Worm (Caenorhabditis elegans) whole organism, young adult: Measurements from ENCODE around the gene F08D12.2.

Experiments used
- B0261.1 ChIP-seq: sonication (generic microtip); optimal IDR thresholded peaks from 2 replicates; lab custom pipeline; 2016; ENCODE audit warnings: mild to moderate bottlenecking, missing genetic modification characterization, moderate library complexity, missing compliant biosample characterization
- C06A6.2 ChIP-seq: fragments of 200-800 bp; sonication (Bioruptor generic); conservative IDR thresholded peaks from 2 replicates; pipeline ENCODE4 v1.3.6; 2022; ENCODE audit warnings: missing genetic modification characterization, missing compliant biosample characterization
- D2030.7 ChIP-seq: fragments of 200-800 bp; sonication (Bioruptor generic); IDR thresholded peaks from 2 replicates; pipeline ENCODE4 v1.3.6; 2022; ENCODE audit warnings: missing genetic modification reagents, missing genetic modification characterization, missing compliant biosample characterization
- F10E7.11 ChIP-seq: sonication (generic microtip); optimal IDR thresholded peaks from 2 replicates; lab custom pipeline; 2017; ENCODE audit warnings: mild to moderate bottlenecking, missing genetic modification characterization, moderate library complexity, missing compliant biosample characterization
- F22D6.2 ChIP-seq: sonication (generic microtip); optimal IDR thresholded peaks from 2 replicates; lab custom pipeline; 2016; ENCODE audit warnings: mild to moderate bottlenecking, missing genetic modification characterization, missing compliant biosample characterization
- Y53F4B.3 ChIP-seq: fragments of 200-800 bp; sonication (Bioruptor generic); IDR thresholded peaks from 2 replicates; pipeline ENCODE4 v1.3.6; 2022; ENCODE audit warnings: missing genetic modification reagents, missing genetic modification characterization, missing compliant biosample characterization
- Y79H2A.3 ChIP-seq: fragments of 200-800 bp; sonication (Bioruptor generic); conservative IDR thresholded peaks from 2 replicates; pipeline ENCODE4 v1.3.6; 2022; ENCODE audit warnings: missing genetic modification reagents, missing genetic modification characterization, missing compliant biosample characterization
- akir-1 ChIP-seq: fragments of 200-800 bp; sonication (Bioruptor generic); optimal IDR thresholded peaks from 2 replicates; lab custom pipeline; 2018; ENCODE audit warnings: mild to moderate bottlenecking, missing genetic modification characterization, moderate library complexity, missing compliant biosample characterization
- atf-7 ChIP-seq: sonication (generic microtip); optimal IDR thresholded peaks from 2 replicates; lab custom pipeline; 2017; ENCODE audit warnings: mild to moderate bottlenecking, missing genetic modification characterization, missing compliant biosample characterization
- athp-1 ChIP-seq: sonication (generic microtip); optimal IDR thresholded peaks from 2 replicates; lab custom pipeline; 2017; ENCODE audit warnings: mild to moderate bottlenecking, missing genetic modification characterization, missing compliant biosample characterization
- cebp-1 ChIP-seq, 2 experiments: fragments of 200-800 bp in 1 of 2; sonication (Bioruptor generic) in 1 of 2; sonication (generic microtip) in 1 of 2; IDR thresholded peaks in 1 of 2; optimal IDR thresholded peaks in 1 of 2; 2 replicates each; pipeline versions ENCODE4 v1.3.6 to Lab custom; 2017 to 2022; ENCODE audit warnings: missing compliant biosample characterization in 2 of 2, missing genetic modification characterization in 2 of 2, mild to moderate bottlenecking in 1 of 2, missing genetic modification reagents in 1 of 2, moderate library complexity in 1 of 2
- chd-7 ChIP-seq: sonication (generic microtip); optimal IDR thresholded peaks from 2 replicates; lab custom pipeline; 2016; ENCODE audit warnings: mild to moderate bottlenecking, missing genetic modification characterization, moderate library complexity, missing compliant biosample characterization
- dox-1 ChIP-seq: fragments of 200-800 bp; sonication (Bioruptor generic); IDR thresholded peaks from 2 replicates; pipeline ENCODE4 v1.3.6; 2022; ENCODE audit warnings: missing genetic modification reagents, missing genetic modification characterization, missing compliant biosample characterization
- egrh-3 ChIP-seq: fragments of 200-800 bp; sonication (Bioruptor generic); IDR thresholded peaks from 2 replicates; pipeline ENCODE4 v1.3.6; 2022; ENCODE audit warnings: missing genetic modification reagents, missing genetic modification characterization, missing compliant biosample characterization
- ekl-4 ChIP-seq: fragments of 200-800 bp; sonication (Bioruptor generic); IDR thresholded peaks from 2 replicates; pipeline ENCODE4 v1.3.6; 2022; ENCODE audit warnings: missing genetic modification reagents, missing genetic modification characterization, missing compliant biosample characterization
- ets-4 ChIP-seq: fragments of 200-800 bp; sonication (Bioruptor generic); optimal IDR thresholded peaks from 2 replicates; lab custom pipeline; 2018; ENCODE audit warnings: mild to moderate bottlenecking, missing genetic modification characterization, missing compliant biosample characterization
- gei-17 ChIP-seq: fragments of 200-800 bp; sonication (Bioruptor generic); optimal IDR thresholded peaks from 2 replicates; lab custom pipeline; 2018; ENCODE audit warnings: mild to moderate bottlenecking, missing genetic modification characterization, missing compliant biosample characterization
- hmg-1.2 ChIP-seq: fragments of 200-800 bp; sonication (Bioruptor generic); IDR thresholded peaks from 2 replicates; pipeline ENCODE4 v1.3.6; 2022; ENCODE audit warnings: missing genetic modification reagents, missing genetic modification characterization, missing compliant biosample characterization
- let-607 ChIP-seq, 2 experiments: fragments of 200-800 bp in 1 of 2; sonication (Bioruptor generic) in 1 of 2; sonication (generic microtip) in 1 of 2; optimal IDR thresholded peaks; 2 replicates each; lab custom pipeline; 2016 to 2018; ENCODE audit warnings: mild to moderate bottlenecking in 2 of 2, missing compliant biosample characterization in 2 of 2, missing genetic modification characterization in 2 of 2, moderate library complexity in 2 of 2, missing genotype in 1 of 2
- lin-35 ChIP-seq, 3 experiments: fragments of 150-350 bp in 2 of 3; sonication (generic microtip) in 1 of 3; optimal IDR thresholded peaks; 2 replicates each; lab custom pipeline; 2014 to 2018; ENCODE audit warnings: missing biosample characterization in 3 of 3, missing genetic modification characterization in 3 of 3, missing genetic modification reagents in 3 of 3
- lin-40 ChIP-seq: sonication (generic microtip); optimal IDR thresholded peaks from 2 replicates; lab custom pipeline; 2016; ENCODE audit warnings: missing genetic modification characterization, mild to moderate bottlenecking, missing compliant biosample characterization, missing genotype, missing genetic modification reagents
- madf-8 ChIP-seq: fragments of 200-800 bp; sonication (Bioruptor generic); conservative IDR thresholded peaks from 2 replicates; pipeline ENCODE4 v1.3.6; 2022; ENCODE audit warnings: missing genetic modification reagents, missing genetic modification characterization, missing compliant biosample characterization
- mcd-1 ChIP-seq: fragments of 200-800 bp; sonication (Bioruptor generic); IDR thresholded peaks from 2 replicates; pipeline ENCODE4 v1.3.6; 2022; ENCODE audit warnings: missing genetic modification reagents, missing genetic modification characterization, missing compliant biosample characterization
- mxl-1 ChIP-seq: sonication (generic microtip); optimal IDR thresholded peaks from 2 replicates; lab custom pipeline; 2016; ENCODE audit warnings: missing genetic modification characterization, missing compliant biosample characterization
- nfya-1 ChIP-seq: sonication (generic microtip); optimal IDR thresholded peaks from 2 replicates; lab custom pipeline; 2017; ENCODE audit warnings: antibody characterized with exemption, missing compliant biosample characterization, missing genetic modification characterization, borderline replicate concordance; ENCODE audit not compliant: insufficient read depth
- nfyb-1 ChIP-seq: fragments of 200-800 bp; sonication (Bioruptor generic); IDR thresholded peaks from 2 replicates; pipeline ENCODE4 v1.3.6; 2022; ENCODE audit warnings: missing genetic modification reagents, missing genetic modification characterization, missing compliant biosample characterization
- nhr-120 ChIP-seq: fragments of 200-800 bp; sonication (Bioruptor generic); IDR thresholded peaks from 2 replicates; pipeline ENCODE4 v1.3.6; 2022; ENCODE audit warnings: missing genetic modification characterization, missing compliant biosample characterization
- nhr-179 ChIP-seq: sonication (generic microtip); optimal IDR thresholded peaks from 2 replicates; lab custom pipeline; 2016; ENCODE audit warnings: mild to moderate bottlenecking, missing genetic modification characterization, missing compliant biosample characterization
- nhr-80 ChIP-seq: sonication (generic microtip); optimal IDR thresholded peaks from 2 replicates; lab custom pipeline; 2016; ENCODE audit warnings: missing genetic modification characterization, missing compliant biosample characterization
- snpc-3.4 ChIP-seq: sonication (generic microtip); optimal IDR thresholded peaks from 2 replicates; lab custom pipeline; 2017; ENCODE audit warnings: missing genetic modification characterization, mild to moderate bottlenecking, missing compliant biosample characterization, antibody characterized with exemption, moderate library complexity, missing genotype, missing genetic modification reagents
- tbp1 ChIP-seq: fragments of 200-800 bp; sonication (Bioruptor generic); optimal IDR thresholded peaks from 2 replicates; lab custom pipeline; 2018; ENCODE audit warnings: mild to moderate bottlenecking, missing genetic modification characterization, missing compliant biosample characterization
- zfh-2 ChIP-seq: fragments of 200-800 bp; sonication (Bioruptor generic); conservative IDR thresholded peaks from 2 replicates; pipeline ENCODE4 v1.3.6; 2022; ENCODE audit warnings: missing genetic modification reagents, missing genetic modification characterization, missing compliant biosample characterization
- ztf-26 ChIP-seq: sonication (generic microtip); optimal IDR thresholded peaks from 2 replicates; lab custom pipeline; 2017; ENCODE audit warnings: missing genetic modification characterization, missing compliant biosample characterization

Gene F08D12.2

DNA sequence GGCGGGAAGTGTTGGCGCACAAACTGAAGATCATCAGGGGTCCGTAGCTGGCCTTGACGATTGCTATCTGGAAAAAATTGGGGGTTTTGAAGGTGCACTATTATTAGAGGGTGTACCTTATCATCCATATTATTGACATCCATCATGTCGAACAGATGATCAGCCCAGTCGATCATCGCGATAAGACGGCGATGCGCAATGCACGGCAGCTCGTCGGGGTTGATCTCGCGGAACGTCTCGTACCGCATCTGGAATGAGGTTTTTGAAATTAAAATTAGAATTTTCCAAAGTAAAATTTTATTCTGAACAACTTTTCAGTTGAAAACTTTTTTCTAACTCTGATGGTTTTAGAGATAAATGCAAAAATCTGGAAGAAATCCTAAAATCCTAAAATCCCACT lies 16.5 kb downstream of the F08D12.2 start (continued):
- TF ChIP-seq ets-4 (GFP tag; lab: Kevin White, UChicago) (no peak), nhr-179 (tag; lab: Kevin White, UChicago) (no peak), nfya-1 (tag; lab: Kevin White, UChicago) (no peak)

DNA sequence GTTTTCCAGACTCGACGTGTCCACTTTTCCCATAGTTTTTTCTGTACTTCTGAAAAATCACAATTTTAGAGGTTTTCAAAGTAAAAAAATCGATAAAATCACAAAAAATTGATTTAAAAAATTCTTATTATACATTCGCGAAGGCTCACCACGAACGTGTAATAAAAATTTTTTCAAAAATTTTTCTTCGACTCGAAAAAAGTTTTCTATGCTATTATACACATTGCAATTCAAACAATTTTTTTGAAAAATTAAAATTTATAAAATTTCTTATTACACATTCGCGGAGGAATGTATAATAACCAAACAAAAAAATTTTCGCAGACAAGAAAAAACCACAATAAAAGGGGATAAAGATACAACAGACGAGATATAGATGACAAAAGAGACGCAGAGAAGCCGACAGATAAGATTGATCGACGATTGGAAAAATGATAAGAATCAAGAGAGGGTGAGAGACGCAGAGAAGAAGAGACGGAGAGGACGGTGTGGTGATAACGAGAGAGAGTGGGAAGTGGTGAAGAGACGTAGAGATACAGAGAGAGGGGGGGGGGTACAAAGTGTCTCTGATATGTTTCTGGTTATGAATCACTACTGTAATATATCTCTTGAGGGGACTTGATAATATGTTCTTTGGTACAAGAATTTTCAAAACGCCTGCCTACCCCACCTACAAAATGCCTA lies 19.2 kb downstream of the F08D12.2 start, which contains the start of gene nhr-119:
Gene nhr-119 (minus strand): TSS at position 51 of the 684 bp plus-strand sequence.
- TF ChIP-seq nfyb-1 (GFP tag; lab: Robert Waterston, UW) = 0 out of 2 replicates have a peak, but pooled peaks have one; percentile 24
- peak; percentile 75 for TF ChIP-seq lin-40 (tag; lab: Kevin White, UChicago)
- peak; percentile 23 for TF ChIP-seq atf-7
- 0 out of 2 replicates have a peak, but pooled peaks have one; percentile 38 for TF ChIP-seq ekl-4 (GFP tag; lab: Robert Waterston, UW)
- no peak for TF ChIP-seq D2030.7
- no peak for TF ChIP-seq C06A6.2 (GFP tag; lab: Robert Waterston, UW)
- peak; percentile 57 for TF ChIP-seq mcd-1
- TF ChIP-seq gei-17 (GFP tag; lab: Kevin White, UChicago) = no peak
- TF ChIP-seq athp-1 (tag; lab: Kevin White, UChicago) = no peak
- TF ChIP-seq F22D6.2 = peak; percentile 33
- TF ChIP-seq cebp-1 (GFP tag; IDR thresholded peaks at IDR 0.05; lab: Robert Waterston, UW) = no peak
- peak; percentile 42 for TF ChIP-seq cebp-1 (tag; optimal IDR thresholded peaks at IDR 0.05; lab: Kevin White, UChicago)
- TF ChIP-seq B0261.1 (tag; lab: Kevin White, UChicago) = no peak
- no peak for TF ChIP-seq nhr-179 (tag; lab: Kevin White, UChicago)
- no peak for TF ChIP-seq Y53F4B.3 (GFP tag; lab: Robert Waterston, UW)
- no peak for TF ChIP-seq madf-8 (GFP tag; lab: Robert Waterston, UW)
- peak; percentile 66 for TF ChIP-seq egrh-3 (GFP tag; lab: Robert Waterston, UW)
- TF ChIP-seq ztf-26 (tag; lab: Kevin White, UChicago) = peak; percentile 61
- no peak for TF ChIP-seq nhr-120
- peak; percentile 82 for TF ChIP-seq hmg-1.2
- no peak for TF ChIP-seq mxl-1
- TF ChIP-seq akir-1 (GFP tag; lab: Kevin White, UChicago) = no peak
- peak in 1 of 3 experiments; percentile 41 for TF ChIP-seq lin-35 (GFP tag; optimal IDR thresholded peaks at IDR 0.05; lab: Kevin White, UChicago)
- no peak for TF ChIP-seq snpc-3.4 (tag; lab: Kevin White, UChicago)
- TF ChIP-seq nhr-80 = peak; percentile 67
- TF ChIP-seq Y79H2A.3 (GFP tag; lab: Robert Waterston, UW) = no peak
- TF ChIP-seq let-607 (tag; optimal IDR thresholded peaks at IDR 0.05; lab: Kevin White, UChicago) = peak in 1 of 2 experiments; percentile 42
- peak; percentile 48; the same call in 1 of the 2 replicates for TF ChIP-seq dox-1 (GFP tag; lab: Robert Waterston, UW)
- TF ChIP-seq chd-7 (tag; lab: Kevin White, UChicago) = peak; percentile 5
- TF ChIP-seq F10E7.11 (tag; lab: Kevin White, UChicago) = no peak
- peak; percentile 15 for TF ChIP-seq tbp1 (GFP tag; lab: Kevin White, UChicago)

ce11 chrII:2801764-2802163 lies 20.3 kb downstream of the F08D12.2 start:
- TF ChIP-seq akir-1 (GFP tag; lab: Kevin White, UChicago) (no peak), hmg-1.2 (peak; percentile 55), zfh-2 (GFP tag; lab: Robert Waterston, UW) (peak; percentile 58; the same call in 1 of the 2 replicates)
